Worm (Caenorhabditis elegans) whole organism, late embryonic: ENCODE data around the gene pbs-3.

Experiments
- C08G9.2 ChIP-seq: sonication (generic microtip); optimal IDR thresholded peaks from 2 replicates; lab custom pipeline; 2016; ENCODE audit warnings: mild to moderate bottlenecking, missing genetic modification characterization, moderate library complexity, missing compliant biosample characterization
- K09A11.1 ChIP-seq: sonication (generic microtip); optimal IDR thresholded peaks from 2 replicates; lab custom pipeline; 2017; ENCODE audit warnings: antibody characterized with exemption, mild to moderate bottlenecking, missing genetic modification characterization, missing compliant biosample characterization; ENCODE audit not compliant: insufficient read depth
- eyg-1 ChIP-seq: sonication (generic microtip); optimal IDR thresholded peaks from 2 replicates; lab custom pipeline; 2016; ENCODE audit warnings: missing genotype, missing genetic modification characterization, missing compliant biosample characterization
- fkh-10 ChIP-seq: fragments of 150-350 bp; optimal IDR thresholded peaks from 2 replicates; lab custom pipeline; 2014; ENCODE audit warnings: missing biosample characterization, missing genetic modification reagents, missing genetic modification characterization
- hlh-15 ChIP-seq: sonication (generic microtip); optimal IDR thresholded peaks from 2 replicates; lab custom pipeline; 2016; ENCODE audit warnings: missing genetic modification characterization, missing compliant biosample characterization
- hlh-8 ChIP-seq: sonication (generic microtip); optimal IDR thresholded peaks from 2 replicates; lab custom pipeline; 2016; ENCODE audit warnings: missing genotype, missing genetic modification characterization, missing compliant biosample characterization
- lin-11 ChIP-seq: fragments of 200-800 bp; sonication (Bioruptor generic); optimal IDR thresholded peaks from 2 replicates; lab custom pipeline; 2018; ENCODE audit warnings: mild to moderate bottlenecking, missing genetic modification characterization, missing compliant biosample characterization
- nfya-1 ChIP-seq: sonication (generic microtip); optimal IDR thresholded peaks from 2 replicates; lab custom pipeline; 2017; ENCODE audit warnings: missing genetic modification characterization, mild to moderate bottlenecking, missing compliant biosample characterization, antibody characterized with exemption, moderate library complexity
- ref-2 ChIP-seq: sonication (generic microtip); optimal IDR thresholded peaks from 2 replicates; lab custom pipeline; 2016; ENCODE audit warnings: missing genetic modification characterization, missing compliant biosample characterization
- rnt-1 ChIP-seq: sonication (generic microtip); optimal IDR thresholded peaks from 2 replicates; lab custom pipeline; 2016; ENCODE audit warnings: missing genetic modification characterization, missing compliant biosample characterization
- sox-4 ChIP-seq: sonication (generic microtip); optimal IDR thresholded peaks from 2 replicates; lab custom pipeline; 2017; ENCODE audit warnings: mild to moderate bottlenecking, missing genetic modification characterization, inconsistent platforms, missing compliant biosample characterization
- tbx-2 ChIP-seq: sonication (generic microtip); optimal IDR thresholded peaks from 2 replicates; lab custom pipeline; 2016; ENCODE audit warnings: missing genetic modification characterization, missing compliant biosample characterization
- zip-5 ChIP-seq: sonication (generic microtip); optimal IDR thresholded peaks from 2 replicates; lab custom pipeline; 2016; ENCODE audit warnings: missing genetic modification characterization, missing compliant biosample characterization
- ztf-16 ChIP-seq: sonication (generic microtip); optimal IDR thresholded peaks from 2 replicates; lab custom pipeline; 2017; ENCODE audit warnings: missing genetic modification characterization, missing compliant biosample characterization

ce11 chrII:5003660-5004059, 48.4 kb upstream of the pbs-3 start, which contains the start of gene F59A6.10:
- TF ChIP-seq C08G9.2 (tag; lab: Kevin White, UChicago) (no peak), ref-2 (tag; lab: Kevin White, UChicago) (no peak), K09A11.1 (no peak), tbx-2 (no peak), ztf-16 (tag; lab: Kevin White, UChicago) (no peak), zip-5 (tag; lab: Kevin White, UChicago) (no peak), fkh-10 (GFP tag; lab: Kevin White, UChicago) (no peak), lin-11 (no peak), hlh-15 (tag; lab: Kevin White, UChicago) (no peak), nfya-1 (tag; lab: Kevin White, UChicago) (no peak), hlh-8 (tag; lab: Kevin White, UChicago) (no peak), sox-4 (tag; lab: Kevin White, UChicago) (no peak), eyg-1 (tag; lab: Kevin White, UChicago) (no peak), rnt-1 (tag; lab: Kevin White, UChicago) (no peak)
